Worm (Caenorhabditis elegans) whole organism, L4 larva: Measurements from ENCODE around the gene cysl-2.

ENCODE experiments used
- ceh-62 ChIP-seq: sonication (generic microtip); optimal IDR thresholded peaks from 2 replicates; lab custom pipeline; 2017; ENCODE audit warnings: missing biosample characterization, missing genetic modification characterization
- dmd-8 ChIP-seq: fragments of 200-800 bp; sonication (Bioruptor generic); IDR thresholded peaks from 2 replicates; pipeline ENCODE4 v1.3.6; 2022; ENCODE audit warnings: missing genetic modification characterization, missing compliant biosample characterization
- egl-27 ChIP-seq: sonication (generic microtip); optimal IDR thresholded peaks from 3 replicates; lab custom pipeline; 2017; ENCODE audit warnings: missing biosample characterization, missing genetic modification reagents, missing genetic modification characterization
- lin-39 ChIP-seq: fragments of 150-350 bp; optimal IDR thresholded peaks from 2 replicates; lab custom pipeline; 2014; ENCODE audit warnings: missing biosample characterization, missing genetic modification reagents, missing genetic modification characterization
- mxl-3 ChIP-seq: fragments of 200-800 bp; sonication (Bioruptor generic); optimal IDR thresholded peaks from 2 replicates; lab custom pipeline; 2018; ENCODE audit warnings: mild to moderate bottlenecking, missing genetic modification characterization, missing compliant biosample characterization
- nhr-28 ChIP-seq: fragments of 150-350 bp; optimal IDR thresholded peaks from 2 replicates; lab custom pipeline; 2014; ENCODE audit warnings: missing biosample characterization, missing genetic modification characterization
- pha-4 ChIP-seq, 2 experiments: fragments of 150-350 bp in 1 of 2; fragments of 200-800 bp in 1 of 2; sonication (Bioruptor generic) in 1 of 2; IDR thresholded peaks in 1 of 2; optimal IDR thresholded peaks in 1 of 2; 2 replicates each; pipeline versions ENCODE4 v1.3.6 to Lab custom; 2014 to 2022; ENCODE audit warnings: missing genetic modification characterization in 2 of 2, missing genetic modification reagents in 2 of 2, missing biosample characterization in 1 of 2, missing compliant biosample characterization in 1 of 2
- skn-1 ChIP-seq: fragments of 150-350 bp; optimal IDR thresholded peaks from 2 replicates; lab custom pipeline; 2014; ENCODE audit warnings: missing biosample characterization, missing genetic modification characterization
- snpc-4 ChIP-seq: fragments of 150-350 bp; optimal IDR thresholded peaks from 2 replicates; lab custom pipeline; 2014; ENCODE audit warnings: missing biosample characterization, missing genetic modification characterization
- zfp-3 ChIP-seq: fragments of 200-800 bp; sonication (Bioruptor generic); conservative IDR thresholded peaks from 2 replicates; pipeline ENCODE4 v1.3.6; 2022; ENCODE audit warnings: missing genetic modification reagents, missing genetic modification characterization, missing compliant biosample characterization
- ztf-11 ChIP-seq: fragments of 150-350 bp; optimal IDR thresholded peaks from 2 replicates; lab custom pipeline; 2014; ENCODE audit warnings: missing biosample characterization, missing genetic modification characterization

ce11 chrII:14506245-14506644 lies 12.0 kb upstream of the cysl-2 start, which contains the start of gene K10H10.12:
- no peak for TF ChIP-seq dmd-8
- no peak for TF ChIP-seq nhr-28 (tag; lab: Kevin White, UChicago)
- TF ChIP-seq ceh-62 (tag; lab: Kevin White, UChicago) = no peak
- no peak for TF ChIP-seq pha-4 (GFP tag; IDR thresholded peaks at IDR 0.05; lab: Robert Waterston, UW)
- no peak for TF ChIP-seq pha-4 (tag; optimal IDR thresholded peaks at IDR 0.05; lab: Kevin White, UChicago)
- TF ChIP-seq ztf-11 (tag; lab: Kevin White, UChicago) = no peak
- no peak for TF ChIP-seq mxl-3 (GFP tag; lab: Kevin White, UChicago)
- TF ChIP-seq lin-39 (tag; lab: Kevin White, UChicago) = no peak
- TF ChIP-seq zfp-3 = no peak
- no peak for TF ChIP-seq egl-27 (tag; lab: Kevin White, UChicago)
- TF ChIP-seq skn-1 (tag; lab: Kevin White, UChicago) = no peak
- no peak for TF ChIP-seq snpc-4
